Fruit fly (Drosophila melanogaster): ENCODE results near the gene CG5194.
A peak's percentile ranks its signal among the peaks of the same experiment; 100 is the strongest.

Gene CG5194

dm6 chr3L:8986582-8986981 lies 23.1 kb downstream of the CG5194 start, which contains the start of gene CG5068:
TSS of gene CG5068 (plus strand) at chr3L:8986710.
- TF ChIP-seq CG11902 (GFP tag; optimal IDR thresholded peaks at IDR 0.05), result no peak
- peak; percentile 13 for TF ChIP-seq fkh (GFP tag; optimal IDR thresholded peaks at IDR 0.05)

- 0 out of 3 replicates have a peak, but pooled peaks have one; percentile 24 for TF ChIP-seq CG6163 (GFP tag; IDR thresholded peaks at IDR 0.05)
- TF ChIP-seq acj6 (GFP tag; optimal IDR thresholded peaks at IDR 0.05), result no peak
- TF ChIP-seq CG15336 (GFP tag; IDR thresholded peaks at IDR 0.05), result 0 out of 2 replicates have a peak, but pooled peaks have one; percentile 14
- TF ChIP-seq CG11294 (GFP tag; IDR thresholded peaks at IDR 0.05), result 0 out of 2 replicates have a peak, but pooled peaks have one; percentile 32
- TF ChIP-seq fkh (GFP tag; optimal IDR thresholded peaks at IDR 0.05), result peak; percentile 78
Observed at dm6 chr3L:8985848-8986320, 23.8 kb downstream of the CG5194 start, which contains the start of gene Galk. TSS of gene Galk (minus strand) at chr3L:8986091.

dm6 chr3L:8985132-8985847 lies 24.3 kb downstream of the CG5194 start:
- TF ChIP-seq ss (GFP tag; optimal IDR thresholded peaks at IDR 0.05) (no peak), svp (GFP tag) (peak; percentile 71), esn (GFP tag; optimal IDR thresholded peaks at IDR 0.05) (peak; percentile 41), OdsH (GFP tag; optimal IDR thresholded peaks at IDR 0.05) (no peak), CG31627 (GFP tag; optimal IDR thresholded peaks at IDR 0.05) (peak; percentile 21), net (GFP tag; optimal IDR thresholded peaks at IDR 0.05) (no peak), fkh (GFP tag; optimal IDR thresholded peaks at IDR 0.05) (no peak), CG3032 (tag; optimal IDR thresholded peaks at IDR 0.05) (peak; percentile 15), achi (GFP tag; optimal IDR thresholded peaks at IDR 0.05) (no peak), lz (GFP tag; optimal IDR thresholded peaks at IDR 0.05) (peak; percentile 12), Sox14 (GFP tag; optimal IDR thresholded peaks at IDR 0.05) (peak; percentile 13), CG3919 (GFP tag; optimal IDR thresholded peaks at IDR 0.05) (no peak), Eip75B (GFP tag; optimal IDR thresholded peaks at IDR 0.05) (peak; percentile 41)

dm6 chr3L:8982044-8982443 lies 27.6 kb downstream of the CG5194 start:
- no peak for TF ChIP-seq fkh (GFP tag; optimal IDR thresholded peaks at IDR 0.05)
- TF ChIP-seq Eip78C (GFP tag), result peak; percentile 79
- no peak for TF ChIP-seq CG6808 (GFP tag; optimal IDR thresholded peaks at IDR 0.05)
- no peak for TF ChIP-seq vri (GFP tag; optimal IDR thresholded peaks at IDR 0.05)
- TF ChIP-seq Eip75B (GFP tag; optimal IDR thresholded peaks at IDR 0.05), result no peak
- no peak for TF ChIP-seq Gug (GFP tag; IDR thresholded peaks at IDR 0.05)
- TF ChIP-seq CG6276 (GFP tag; optimal IDR thresholded peaks at IDR 0.05), result no peak
- TF ChIP-seq Lpt (GFP tag; optimal IDR thresholded peaks at IDR 0.05), result no peak
- TF ChIP-seq fd59A (GFP tag; optimal IDR thresholded peaks at IDR 0.05), result no peak
- TF ChIP-seq CG32006 (GFP tag; optimal IDR thresholded peaks at IDR 0.05), result no peak
- TF ChIP-seq CG15336 (GFP tag; IDR thresholded peaks at IDR 0.05), result no peak
- TF ChIP-seq ss (GFP tag; optimal IDR thresholded peaks at IDR 0.05), result no peak
- TF ChIP-seq svp (GFP tag), result peak; percentile 75

- TF ChIP-seq Hr39 (GFP tag; optimal IDR thresholded peaks at IDR 0.05) (no peak), Gug (GFP tag; IDR thresholded peaks at IDR 0.05) (no peak), CG31627 (GFP tag; optimal IDR thresholded peaks at IDR 0.05) (no peak), achi (GFP tag; optimal IDR thresholded peaks at IDR 0.05) (no peak), lz (GFP tag; optimal IDR thresholded peaks at IDR 0.05) (no peak), pdm3 (GFP tag; optimal IDR thresholded peaks at IDR 0.05) (no peak), Eip78C (GFP tag) (no peak), dac (GFP tag; optimal IDR thresholded peaks at IDR 0.05) (no peak), CG4318 (GFP tag; optimal IDR thresholded peaks at IDR 0.05) (no peak), CG11902 (GFP tag; optimal IDR thresholded peaks at IDR 0.05) (no peak), CG6808 (GFP tag; optimal IDR thresholded peaks at IDR 0.05) (no peak), topi (GFP tag; optimal IDR thresholded peaks at IDR 0.05) (no peak), Blimp-1 (GFP tag; optimal IDR thresholded peaks at IDR 0.05) (no peak)
Observed at dm6 chr3L:8981495-8981894, 28.1 kb downstream of the CG5194 start, which contains the start of gene CG13314. TSS of gene CG13314 (plus strand) at chr3L:8981795.

Measured in whole organism, prepupa.